Worm (Caenorhabditis elegans) whole organism, L2 larva: ENCODE measurements around the gene K02A6.2.

Experiments used
- C34F6.9 ChIP-seq: fragments of 150-350 bp; optimal IDR thresholded peaks from 2 replicates; lab custom pipeline; 2014; ENCODE audit warnings: missing biosample characterization, missing genetic modification characterization
- F13H6.1 ChIP-seq: sonication (generic microtip); optimal IDR thresholded peaks from 2 replicates; lab custom pipeline; 2016; ENCODE audit warnings: missing genetic modification characterization, missing compliant biosample characterization
- Y55F3AM.14 ChIP-seq: fragments of 200-800 bp; sonication (Bioruptor generic); optimal IDR thresholded peaks from 2 replicates; lab custom pipeline; 2018; ENCODE audit warnings: mild to moderate bottlenecking, missing genetic modification characterization, missing compliant biosample characterization
- ZK546.5 ChIP-seq: sonication (generic microtip); optimal IDR thresholded peaks from 2 replicates; lab custom pipeline; 2017; ENCODE audit warnings: missing biosample characterization, missing genetic modification characterization
- alr-1 ChIP-seq: fragments of 150-350 bp; optimal IDR thresholded peaks from 2 replicates; lab custom pipeline; 2014; ENCODE audit warnings: missing biosample characterization, missing genetic modification characterization
- aly-2 ChIP-seq: fragments of 150-350 bp; optimal IDR thresholded peaks from 2 replicates; lab custom pipeline; 2014; ENCODE audit warnings: missing biosample characterization, missing genetic modification characterization
- ama-1 ChIP-seq: fragments of 150-350 bp; optimal IDR thresholded peaks from 2 replicates; lab custom pipeline; 2018; ENCODE audit warnings: inconsistent platforms
- blmp-1 ChIP-seq: sonication (generic microtip); optimal IDR thresholded peaks from 2 replicates; lab custom pipeline; 2017; ENCODE audit warnings: missing genetic modification characterization, mild to moderate bottlenecking, missing compliant biosample characterization, antibody characterized with exemption, moderate library complexity; ENCODE audit not compliant: insufficient read depth
- ceh-16 ChIP-seq: fragments of 150-350 bp; optimal IDR thresholded peaks from 2 replicates; lab custom pipeline; 2014; ENCODE audit warnings: missing biosample characterization, missing genetic modification characterization
- dmd-4 ChIP-seq: sonication (generic microtip); optimal IDR thresholded peaks from 2 replicates; lab custom pipeline; 2017; ENCODE audit warnings: missing biosample characterization, missing genetic modification characterization
- egl-27 ChIP-seq: sonication (generic microtip); optimal IDR thresholded peaks from 3 replicates; lab custom pipeline; 2017; ENCODE audit warnings: missing biosample characterization, missing genetic modification reagents, missing genetic modification characterization
- fos-1 ChIP-seq: fragments of 150-350 bp; optimal IDR thresholded peaks from 2 replicates; lab custom pipeline; 2014; ENCODE audit warnings: missing biosample characterization, missing genetic modification characterization
- lin-11 ChIP-seq: fragments of 150-350 bp; sonication (generic microtip); optimal IDR thresholded peaks from 2 replicates; lab custom pipeline; 2014; ENCODE audit warnings: missing biosample characterization, missing genetic modification characterization, inconsistent platforms, mixed read lengths
- lin-13 ChIP-seq: fragments of 150-350 bp; optimal IDR thresholded peaks from 2 replicates; lab custom pipeline; 2014; ENCODE audit warnings: missing biosample characterization, missing genetic modification reagents, missing genetic modification characterization
- lsy-2 ChIP-seq, 2 experiments: fragments of 150-350 bp in 1 of 2; sonication (generic microtip) in 1 of 2; optimal IDR thresholded peaks; 2 replicates each; lab custom pipeline; 2014 to 2017; ENCODE audit warnings: missing biosample characterization in 2 of 2, missing genetic modification characterization in 2 of 2
- mab-5 ChIP-seq: fragments of 150-350 bp; optimal IDR thresholded peaks from 2 replicates; lab custom pipeline; 2014; ENCODE audit warnings: missing biosample characterization, missing genetic modification characterization
- mdl-1 ChIP-seq, 2 experiments: fragments of 150-350 bp in 1 of 2; sonication (generic microtip) in 1 of 2; optimal IDR thresholded peaks; 2 replicates each; lab custom pipeline; 2017; ENCODE audit warnings: missing biosample characterization in 2 of 2, missing genetic modification characterization in 2 of 2
- nhr-10 ChIP-seq: sonication (generic microtip); optimal IDR thresholded peaks from 2 replicates; lab custom pipeline; 2017; ENCODE audit warnings: missing biosample characterization, missing genetic modification characterization
- nhr-12 ChIP-seq: fragments of 150-350 bp; optimal IDR thresholded peaks from 2 replicates; lab custom pipeline; 2014; ENCODE audit warnings: missing biosample characterization, missing genetic modification characterization
- nhr-129 ChIP-seq: fragments of 150-350 bp; optimal IDR thresholded peaks from 2 replicates; lab custom pipeline; 2014; ENCODE audit warnings: missing biosample characterization, missing genetic modification characterization
- nhr-21 ChIP-seq: fragments of 150-350 bp; optimal IDR thresholded peaks from 2 replicates; lab custom pipeline; 2014; ENCODE audit warnings: missing biosample characterization, missing genetic modification characterization
- nhr-237 ChIP-seq: fragments of 150-350 bp; optimal IDR thresholded peaks from 2 replicates; lab custom pipeline; 2014; ENCODE audit warnings: missing biosample characterization, missing genetic modification characterization
- nhr-25 ChIP-seq: fragments of 150-350 bp; sonication (generic microtip); optimal IDR thresholded peaks from 3 replicates; lab custom pipeline; 2014; ENCODE audit warnings: missing biosample characterization, missing genetic modification characterization
- nhr-6 ChIP-seq: fragments of 150-350 bp; optimal IDR thresholded peaks from 2 replicates; lab custom pipeline; 2014; ENCODE audit warnings: missing biosample characterization, missing genetic modification characterization
- nhr-77 ChIP-seq: fragments of 150-350 bp; optimal IDR thresholded peaks from 2 replicates; lab custom pipeline; 2014; ENCODE audit warnings: missing biosample characterization, missing genetic modification characterization
- peb-1 ChIP-seq: fragments of 150-350 bp; optimal IDR thresholded peaks from 2 replicates; lab custom pipeline; 2014; ENCODE audit warnings: missing biosample characterization, missing genetic modification characterization
- sem-4 ChIP-seq: fragments of 150-350 bp; optimal IDR thresholded peaks from 2 replicates; lab custom pipeline; 2014; ENCODE audit warnings: missing biosample characterization, missing genetic modification reagents, missing genetic modification characterization
- skn-1 ChIP-seq: sonication (generic microtip); optimal IDR thresholded peaks from 2 replicates; lab custom pipeline; 2017; ENCODE audit warnings: missing biosample characterization, missing genetic modification characterization
- sma-9 ChIP-seq, 2 experiments: fragments of 150-350 bp in 1 of 2; sonication (generic microtip) in 1 of 2; optimal IDR thresholded peaks; 2 replicates each; lab custom pipeline; 2014 to 2016; ENCODE audit warnings: missing genetic modification characterization in 2 of 2, mild to moderate bottlenecking in 1 of 2, missing biosample characterization in 1 of 2, missing compliant biosample characterization in 1 of 2, missing genetic modification reagents in 1 of 2, moderate library complexity in 1 of 2
- unc-39 ChIP-seq: fragments of 150-350 bp; optimal IDR thresholded peaks from 2 replicates; lab custom pipeline; 2014; ENCODE audit warnings: missing biosample characterization, missing genetic modification characterization
- unc-55 ChIP-seq: fragments of 150-350 bp; sonication (generic microtip); optimal IDR thresholded peaks from 3 replicates; lab custom pipeline; 2014; ENCODE audit warnings: missing biosample characterization, missing genetic modification reagents, missing genetic modification characterization
- unc-62 ChIP-seq: fragments of 150-350 bp; optimal IDR thresholded peaks from 2 replicates; lab custom pipeline; 2014; ENCODE audit warnings: missing biosample characterization, missing genetic modification reagents, missing genetic modification characterization
- zag-1 ChIP-seq: fragments of 150-350 bp; optimal IDR thresholded peaks from 2 replicates; lab custom pipeline; 2014; ENCODE audit warnings: missing biosample characterization, missing genetic modification characterization
- ztf-11 ChIP-seq: sonication (generic microtip); optimal IDR thresholded peaks from 2 replicates; lab custom pipeline; 2017; ENCODE audit warnings: missing biosample characterization, missing genetic modification characterization
- ztf-4 ChIP-seq: fragments of 150-350 bp; optimal IDR thresholded peaks from 2 replicates; lab custom pipeline; 2014; ENCODE audit warnings: missing biosample characterization, missing genetic modification characterization

K02A6.2 gene

ce11 chrX:8261125-8261684 lies 36.4 kb upstream of the K02A6.2 start, which contains the start of gene M60.7:
M60.7 (minus strand) TSS chrX:8261175.
- TF ChIP-seq nhr-77 (tag; lab: Kevin White, UChicago) = no peak
- no peak for TF ChIP-seq F13H6.1 (tag; lab: Kevin White, UChicago)
- no peak for TF ChIP-seq ama-1 (lab: Kevin White, UChicago)
- no peak for TF ChIP-seq Y55F3AM.14 (GFP tag; lab: Kevin White, UChicago)
- no peak for TF ChIP-seq nhr-10 (tag; lab: Kevin White, UChicago)
- TF ChIP-seq unc-62 (GFP tag; lab: Kevin White, UChicago) = no peak
- no peak for TF ChIP-seq unc-39 (tag; lab: Kevin White, UChicago)
- TF ChIP-seq nhr-21 (tag; lab: Kevin White, UChicago) = no peak
- no peak for TF ChIP-seq ztf-11 (tag; lab: Kevin White, UChicago)
- no peak for TF ChIP-seq aly-2
- TF ChIP-seq nhr-12 (tag; lab: Kevin White, UChicago) = no peak
- no peak for TF ChIP-seq fos-1
- TF ChIP-seq sma-9 (GFP tag; optimal IDR thresholded peaks at IDR 0.05; lab: Kevin White, UChicago) = no peak
- TF ChIP-seq sma-9 (tag; optimal IDR thresholded peaks at IDR 0.05; lab: Kevin White, UChicago) = no peak
- no peak for TF ChIP-seq lin-11 (tag; lab: Kevin White, UChicago)
- no peak for TF ChIP-seq alr-1 (tag; lab: Kevin White, UChicago)
- no peak for TF ChIP-seq lin-13 (GFP tag; lab: Kevin White, UChicago)
- no peak for TF ChIP-seq ceh-16 (tag; lab: Kevin White, UChicago)

DNA sequence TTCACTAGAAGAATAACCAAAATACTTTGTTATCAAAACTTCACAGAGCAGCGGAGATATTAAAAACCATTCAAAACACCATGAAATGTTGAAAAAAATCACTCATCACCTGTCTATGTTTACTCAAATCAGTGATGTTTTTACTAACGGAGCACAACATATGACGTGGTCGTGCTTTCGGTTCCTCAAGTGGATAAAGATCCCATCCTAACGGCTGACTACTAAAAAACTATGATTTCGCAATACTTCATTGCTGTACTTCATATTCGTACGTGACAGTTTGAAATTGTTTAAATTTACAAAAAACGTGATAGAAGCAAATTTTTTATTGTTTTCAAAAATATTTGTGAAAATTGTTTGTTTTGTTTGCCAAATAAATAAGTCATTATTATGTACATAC lies 32.9 kb upstream of the K02A6.2 start:
- TF ChIP-seq nhr-129 (tag; lab: Kevin White, UChicago) = peak; percentile 62
- no peak for TF ChIP-seq nhr-10 (tag; lab: Kevin White, UChicago)
- no peak for TF ChIP-seq Y55F3AM.14 (GFP tag; lab: Kevin White, UChicago)
- TF ChIP-seq nhr-6 (tag; lab: Kevin White, UChicago) = no peak
- no peak for TF ChIP-seq nhr-77 (tag; lab: Kevin White, UChicago)

ce11 chrX:8255433-8255832 lies 30.6 kb upstream of the K02A6.2 start:
- TF ChIP-seq skn-1 (tag; lab: Kevin White, UChicago) = no peak
- no peak for TF ChIP-seq lin-11 (tag; lab: Kevin White, UChicago)
- no peak for TF ChIP-seq fos-1
- no peak for TF ChIP-seq peb-1 (tag; lab: Kevin White, UChicago)
- no peak for TF ChIP-seq alr-1 (tag; lab: Kevin White, UChicago)
- peak; percentile 7 for TF ChIP-seq sma-9 (GFP tag; optimal IDR thresholded peaks at IDR 0.05; lab: Kevin White, UChicago)
- TF ChIP-seq sma-9 (tag; optimal IDR thresholded peaks at IDR 0.05; lab: Kevin White, UChicago) = no peak
- peak; percentile 64 for TF ChIP-seq nhr-25
- TF ChIP-seq dmd-4 = no peak
- TF ChIP-seq unc-55 = no peak
- no peak for TF ChIP-seq mab-5 (tag; lab: Kevin White, UChicago)
- no peak for TF ChIP-seq F13H6.1 (tag; lab: Kevin White, UChicago)
- peak; percentile 93 for TF ChIP-seq blmp-1 (tag; lab: Kevin White, UChicago)
- TF ChIP-seq, all 48 proteins: peak for 3

DNA sequence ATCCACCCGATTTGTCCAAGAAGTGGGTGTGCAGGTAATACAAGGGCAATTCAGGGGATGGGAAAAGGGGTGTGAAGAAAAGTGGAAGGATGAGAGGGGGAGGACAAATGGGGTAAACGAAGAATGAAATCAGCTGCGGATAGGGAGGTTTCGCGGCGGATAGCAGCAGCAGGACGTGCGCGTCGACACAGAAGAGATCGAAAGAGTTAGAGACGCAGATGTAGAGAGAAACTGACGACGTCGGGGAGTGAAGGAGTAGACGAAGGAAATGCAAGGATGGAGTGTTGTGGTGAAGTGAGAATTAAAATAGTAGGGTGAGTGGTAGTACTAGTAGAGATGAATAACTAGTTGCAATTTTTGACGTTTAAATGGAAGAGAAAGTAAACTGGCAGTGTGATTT lies 27.5 kb upstream of the K02A6.2 start, which contains the start of gene M60.6:
Gene M60.6, minus strand, starts transcription at position 166 of the 400 bp plus-strand sequence.
- TF ChIP-seq ama-1 (lab: Kevin White, UChicago) (no peak), skn-1 (tag; lab: Kevin White, UChicago) (no peak), egl-27 (tag; lab: Kevin White, UChicago) (no peak), nhr-129 (tag; lab: Kevin White, UChicago) (peak; percentile 62), ztf-4 (no peak), zag-1 (tag; lab: Kevin White, UChicago) (peak; percentile 51), lsy-2 (tag; optimal IDR thresholded peaks at IDR 0.05; lab: Kevin White, UChicago) (peak in 1 of 2 experiments; percentile 32), mdl-1 (tag; optimal IDR thresholded peaks at IDR 0.05; lab: Kevin White, UChicago) (peak in 1 of 2 experiments; percentile 13), nhr-237 (no peak), dmd-4 (no peak), unc-55 (peak; percentile 75), sem-4 (peak; percentile 8), F13H6.1 (tag; lab: Kevin White, UChicago) (peak; percentile 9), ZK546.5 (tag; lab: Kevin White, UChicago) (no peak), C34F6.9 (tag; lab: Kevin White, UChicago) (peak; percentile 23), nhr-21 (tag; lab: Kevin White, UChicago) (peak; percentile 2), sma-9 (GFP tag; optimal IDR thresholded peaks at IDR 0.05; lab: Kevin White, UChicago) (peak; percentile 56), sma-9 (tag; optimal IDR thresholded peaks at IDR 0.05; lab: Kevin White, UChicago) (no peak), nhr-25 (peak; percentile 54)
